Worm (Caenorhabditis elegans): ENCODE results near the gene haf-2.

- TF ChIP-seq lin-11 (tag; optimal IDR thresholded peaks at IDR 0.05) (no peak), egl-27 (tag; optimal IDR thresholded peaks at IDR 0.05) (no peak), snpc-4 (tag; optimal IDR thresholded peaks at IDR 0.05) (no peak), ceh-82 (tag; optimal IDR thresholded peaks at IDR 0.05) (no peak), elt-3 (tag; optimal IDR thresholded peaks at IDR 0.05) (no peak), aly-2 (tag; optimal IDR thresholded peaks at IDR 0.05) (no peak), nhr-11 (tag; optimal IDR thresholded peaks at IDR 0.05) (no peak), lin-39 (tag; optimal IDR thresholded peaks at IDR 0.05) (no peak), unc-62 (GFP tag; optimal IDR thresholded peaks at IDR 0.05) (no peak), fos-1 (tag; optimal IDR thresholded peaks at IDR 0.05) (no peak)
Measured at ce11 chrII:7398712-7399111, 42.5 kb upstream of the haf-2 start, which contains the start of gene C07D10.1.
